Worm (Caenorhabditis elegans): ENCODE results near the gene sams-5.
"Not testable (repeated sequence)": the region's sequence is repeated elsewhere in the genome, so short reads cannot be mapped to it uniquely, and the experiment has no call there.

Gene sams-5

ce11 chrIV:6279392-6279791 lies at the start of gene sams-5:
TSS of gene sams-5 (minus strand) at chrIV:6279522.
- TF ChIP-seq unc-62 (GFP tag; optimal IDR thresholded peaks at IDR 0.05), result no peak

ce11 chrIV:6328198-6328597 lies 48.9 kb upstream of the sams-5 start:
- TF ChIP-seq unc-62 (GFP tag; optimal IDR thresholded peaks at IDR 0.05), result no peak

DNA sequence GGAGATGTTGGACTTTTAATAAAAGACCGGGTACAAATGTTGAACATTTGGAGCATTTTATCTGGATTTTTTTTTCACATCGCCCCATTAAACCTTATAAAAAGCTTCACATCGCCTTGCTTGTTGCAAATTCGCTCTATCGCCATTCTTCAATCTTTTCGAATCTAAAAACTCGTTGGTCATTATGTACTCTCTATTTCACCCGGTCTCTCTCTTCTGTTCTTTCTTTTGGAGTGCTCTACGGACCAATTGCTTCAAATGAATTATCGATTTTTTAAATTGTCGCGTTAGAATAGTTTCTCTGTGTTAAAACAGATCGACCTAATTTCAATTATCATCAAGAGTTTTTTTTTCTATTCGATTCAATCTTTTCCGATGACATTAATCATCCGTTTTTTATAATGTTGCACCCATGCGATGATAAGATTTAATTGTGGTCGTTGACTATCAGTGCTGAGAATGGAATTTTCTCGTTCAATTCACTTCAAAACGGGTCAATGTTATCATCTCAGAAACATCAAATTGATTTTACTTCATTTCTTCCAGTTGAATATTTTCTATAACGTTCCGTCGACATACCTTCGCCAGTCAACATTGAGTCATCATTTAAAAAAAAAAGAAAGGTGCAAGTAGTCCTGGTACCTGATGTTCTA lies 48.2 kb upstream of the sams-5 start:
- TF ChIP-seq unc-62 (GFP tag; optimal IDR thresholded peaks at IDR 0.05), result no peak

DNA sequence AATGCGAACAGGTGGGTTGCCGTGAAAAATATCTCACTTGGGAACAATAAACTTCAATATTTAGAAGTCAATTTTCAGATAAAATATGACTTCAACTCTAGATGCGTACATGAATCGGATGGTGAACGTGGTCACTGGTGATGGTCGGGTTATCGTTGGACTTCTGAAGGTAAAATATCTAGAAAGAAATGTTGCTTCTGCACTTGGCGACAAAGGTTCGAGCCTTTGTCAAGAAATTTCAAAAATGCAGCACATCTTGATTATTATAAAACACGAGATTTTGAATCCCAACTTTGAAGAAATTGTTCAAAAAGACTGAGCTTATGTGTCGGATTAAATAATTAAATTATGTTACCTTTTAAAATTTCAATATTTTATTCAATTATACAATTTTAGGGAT lies 47.1 kb upstream of the sams-5 start, which contains the start of gene lsm-8:
Gene lsm-8 (plus strand): TSS at position 79 of the 400 bp plus-strand sequence.
- no peak for TF ChIP-seq unc-62 (GFP tag; optimal IDR thresholded peaks at IDR 0.05)

- TF ChIP-seq unc-62 (GFP tag; optimal IDR thresholded peaks at IDR 0.05), result no peak
Observed at ce11 chrIV:6325772-6326171, 46.5 kb upstream of the sams-5 start.

DNA sequence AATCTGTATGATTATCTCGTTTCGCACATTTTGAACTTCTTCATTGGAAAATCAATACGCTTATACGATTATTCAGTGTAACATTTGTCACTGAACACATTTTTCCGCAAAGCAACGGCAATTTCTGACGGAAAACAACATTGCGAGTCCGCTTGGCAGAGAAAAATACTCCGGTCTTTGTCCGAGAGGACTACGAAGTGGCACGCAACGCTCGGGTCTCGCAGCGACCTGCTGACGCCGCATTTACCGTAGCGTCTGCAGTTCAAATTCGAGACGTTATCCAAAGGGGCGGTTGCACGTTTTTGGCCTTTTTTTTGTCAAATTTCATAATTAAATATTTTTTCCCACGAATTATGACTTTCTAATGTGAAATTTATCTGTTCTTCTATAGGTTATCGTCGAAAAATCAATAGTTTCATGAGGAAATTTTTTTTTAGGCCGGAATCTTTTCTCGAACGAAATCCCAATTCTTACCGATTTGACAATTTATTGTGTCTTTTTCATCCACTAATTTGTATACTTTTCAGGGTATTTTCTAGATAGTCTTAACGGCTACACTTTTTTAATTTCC lies 44.4 kb upstream of the sams-5 start, which contains the start of gene sqd-1:
Gene sqd-1 (plus strand): TSS at position 521 of the 571 bp plus-strand sequence.
- TF ChIP-seq unc-62 (GFP tag; optimal IDR thresholded peaks at IDR 0.05), result no peak

DNA sequence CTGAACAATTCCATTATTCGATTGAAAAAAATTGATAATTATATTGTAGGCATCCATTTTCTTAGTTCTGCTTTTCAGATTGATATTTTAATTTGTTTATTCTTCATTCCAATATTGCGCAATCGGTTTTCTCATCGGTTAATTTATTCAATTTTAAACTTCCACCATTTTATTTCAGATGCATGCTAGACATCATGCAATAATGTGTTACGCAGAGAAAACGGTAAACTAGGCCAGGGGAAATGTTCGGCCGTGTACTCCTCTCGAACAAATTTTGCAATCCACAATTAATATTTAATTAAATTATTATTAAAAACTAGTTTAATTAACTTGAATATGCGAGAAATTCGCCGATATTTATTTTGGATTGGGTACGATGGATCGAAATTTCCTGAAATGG lies 42.3 kb upstream of the sams-5 start, which contains the start of gene Y73B6BL.29:
Gene Y73B6BL.29 (plus strand): TSS at position 263 of the 400 bp plus-strand sequence.
- TF ChIP-seq unc-62 (GFP tag; optimal IDR thresholded peaks at IDR 0.05), result no peak

- not testable (repeated sequence) for TF ChIP-seq unc-62 (GFP tag; optimal IDR thresholded peaks at IDR 0.05)
Observed at ce11 chrIV:6317357-6317756, 38.0 kb upstream of the sams-5 start, which contains the start of gene Y73B6BL.12. TSS of gene Y73B6BL.12 (minus strand) at chrIV:6317457.

- no peak for TF ChIP-seq unc-62 (GFP tag; optimal IDR thresholded peaks at IDR 0.05)
Observed at ce11 chrIV:6307439-6307838, 28.1 kb upstream of the sams-5 start, which contains the start of gene csp-2. TSS of gene csp-2 (plus strand) at chrIV:6307739.

DNA sequence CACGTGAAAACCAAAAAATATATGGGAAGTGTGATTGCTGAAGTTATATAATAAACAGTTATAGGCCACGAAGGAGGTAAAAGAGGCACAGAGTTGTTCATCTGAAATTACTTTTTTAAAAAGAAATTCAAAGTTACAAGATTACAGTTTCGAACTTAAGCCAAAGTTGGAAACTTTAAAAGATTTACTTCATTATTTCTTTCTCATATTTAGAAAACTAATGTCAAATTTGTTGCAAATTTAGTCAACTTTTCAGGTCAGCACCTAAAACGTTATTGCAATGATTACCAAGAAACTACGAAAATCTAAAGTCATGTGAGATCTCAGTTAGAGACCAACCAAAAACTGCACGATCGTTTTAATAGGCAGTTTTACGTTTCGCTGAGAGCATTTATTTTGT lies 24.3 kb upstream of the sams-5 start, which contains the start of gene srv-25:
Gene srv-25 (minus strand): TSS at position 101 of the 400 bp plus-strand sequence.
- no peak for TF ChIP-seq unc-62 (GFP tag; optimal IDR thresholded peaks at IDR 0.05)

DNA sequence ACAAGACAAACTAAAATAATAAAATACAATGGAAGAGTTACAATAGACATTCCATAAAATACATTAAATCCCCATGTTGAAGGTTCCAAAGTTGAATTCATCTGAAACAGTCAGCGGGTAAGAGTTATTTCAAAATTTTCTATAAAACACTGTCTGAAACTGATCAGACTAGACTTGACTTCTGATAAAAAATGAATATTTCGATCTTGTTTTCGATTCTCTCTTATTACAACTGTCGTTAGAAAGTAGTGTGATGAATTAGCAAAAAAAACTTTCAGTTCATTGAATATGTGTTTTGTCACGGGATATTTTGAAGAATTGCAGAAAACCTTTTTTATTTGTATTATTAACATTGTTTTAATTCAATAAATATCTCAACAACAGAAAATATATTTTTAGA lies 22.4 kb upstream of the sams-5 start, which contains the start of gene srv-26:
Gene srv-26 (minus strand): TSS at position 101 of the 400 bp plus-strand sequence.
- TF ChIP-seq unc-62 (GFP tag; optimal IDR thresholded peaks at IDR 0.05), result no peak

ce11 chrIV:6299523-6299922 lies 20.2 kb upstream of the sams-5 start:
- TF ChIP-seq unc-62 (GFP tag; optimal IDR thresholded peaks at IDR 0.05), result no peak

ce11 chrIV:6298253-6298652 lies 18.9 kb upstream of the sams-5 start, which contains the start of gene srv-27:
TSS of gene srv-27 (minus strand) at chrIV:6298353.
- no peak for TF ChIP-seq unc-62 (GFP tag; optimal IDR thresholded peaks at IDR 0.05)

DNA sequence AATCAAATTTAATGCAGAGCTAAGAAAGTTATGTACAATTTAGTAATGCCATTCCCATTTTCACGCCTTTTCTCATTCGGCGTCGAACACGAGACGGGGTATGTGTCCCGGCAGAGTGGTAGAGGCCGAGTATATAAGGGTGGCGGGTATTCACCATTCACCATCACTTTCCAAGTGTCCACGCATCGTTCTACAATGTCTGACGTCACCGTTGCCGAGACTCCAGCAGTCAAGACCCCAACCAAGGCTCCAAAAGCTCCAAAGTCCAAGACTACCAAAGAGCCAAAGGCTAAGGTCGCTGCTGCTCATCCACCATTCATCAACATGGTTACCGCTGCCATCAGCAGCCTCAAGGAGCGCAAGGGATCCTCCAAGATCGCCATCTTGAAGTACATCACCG lies 14.8 kb upstream of the sams-5 start, which contains the start of gene hil-2:
Gene hil-2 (plus strand): TSS at position 160 of the 400 bp plus-strand sequence.
- no peak for TF ChIP-seq unc-62 (GFP tag; optimal IDR thresholded peaks at IDR 0.05)

ce11 chrIV:6290741-6291140 lies 11.4 kb upstream of the sams-5 start, which contains the start of gene srv-24:
TSS of gene srv-24 (minus strand) at chrIV:6290841.
- TF ChIP-seq unc-62 (GFP tag; optimal IDR thresholded peaks at IDR 0.05), result no peak

DNA sequence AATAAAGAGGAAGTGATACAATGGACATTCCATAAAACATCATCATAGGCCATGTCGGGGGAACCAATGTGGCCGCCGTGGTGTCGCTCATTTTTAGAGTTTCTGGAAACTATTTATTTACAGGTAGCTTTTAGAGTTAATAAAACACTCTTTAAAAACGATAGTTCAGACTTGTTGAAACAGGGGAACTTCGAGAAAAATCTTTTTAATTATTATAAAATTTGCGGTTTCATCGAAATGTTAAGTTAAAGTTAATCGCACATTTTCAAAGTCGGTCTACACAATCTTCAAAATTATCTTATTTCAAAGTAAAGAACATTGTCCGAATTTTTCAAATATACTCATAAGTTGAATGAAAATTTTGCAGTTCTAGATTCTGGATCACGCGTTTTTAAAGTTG lies 5.0 kb upstream of the sams-5 start, which contains the start of gene ops-1:
Gene ops-1 (minus strand): TSS at position 101 of the 400 bp plus-strand sequence.
- TF ChIP-seq unc-62 (GFP tag; optimal IDR thresholded peaks at IDR 0.05), result no peak

- TF ChIP-seq unc-62 (GFP tag; optimal IDR thresholded peaks at IDR 0.05), result no peak
Observed at ce11 chrIV:6282143-6282542, 2.8 kb upstream of the sams-5 start, which contains the start of gene srv-32. TSS of gene srv-32 (minus strand) at chrIV:6282243.
